Worm (Caenorhabditis elegans): ENCODE results near the gene K09F6.11.
"Not testable (repeated sequence)": the region's sequence is repeated elsewhere in the genome, so short reads cannot be mapped to it uniquely, and the experiment has no call there.

- not testable (repeated sequence) for TF ChIP-seq nhr-28, nhr-12, mab-5, blmp-1, ceh-39, elt-3, snpc-4 (tag; optimal IDR thresholded peaks at IDR 0.05)
These were observed 2.7 kb downstream of the K09F6.11 start, which contains the start of gene K09F6.9 for ce11 chrII:2282599-2282998.

Data from whole organism, mixed stage, embryonic.